Worm (Caenorhabditis elegans) whole organism, L4 larva: ENCODE data around the gene F37H8.6.

ENCODE experiments used
- duxl-1 ChIP-seq: sonication (generic microtip); optimal IDR thresholded peaks from 2 replicates; lab custom pipeline; 2016; ENCODE audit warnings: mild to moderate bottlenecking, missing genetic modification characterization, moderate library complexity, missing compliant biosample characterization; ENCODE audit not compliant: poor library complexity
- lin-15B ChIP-seq: fragments of 150-350 bp; sonication (generic microtip); optimal IDR thresholded peaks from 3 replicates; lab custom pipeline; 2014; ENCODE audit warnings: missing biosample characterization, missing genetic modification characterization
- unc-62 ChIP-seq, 3 experiments: fragments of 150-350 bp in 1 of 3; sonication (generic microtip); optimal IDR thresholded peaks in 2 of 3; peaks in 1 of 3; 1 replicate in 1 of 3; 2 replicates in 2 of 3; lab custom pipeline; 2014 to 2017; ENCODE audit warnings: missing biosample characterization in 3 of 3, missing genetic modification characterization in 3 of 3, missing genetic modification reagents in 3 of 3, missing genotype in 1 of 3
- ztf-11 ChIP-seq: fragments of 150-350 bp; optimal IDR thresholded peaks from 2 replicates; lab custom pipeline; 2014; ENCODE audit warnings: missing biosample characterization, missing genetic modification characterization

- TF ChIP-seq ztf-11 (tag; lab: Kevin White, UChicago) (no peak), lin-15B (tag; lab: Kevin White, UChicago) (no peak), duxl-1 (tag; lab: Kevin White, UChicago) (no peak), unc-62 (GFP tag; optimal IDR thresholded peaks at IDR 0.05 in 1 of 2; lab: Kevin White, UChicago) (no peak), unc-62 (tag; optimal IDR thresholded peaks at IDR 0.05; lab: Kevin White, UChicago) (no peak)
These were observed 24.2 kb downstream of the F37H8.6 start for ce11 chrII:11153080-11153479.
